Worm (Caenorhabditis elegans): ENCODE measurements around the gene Y102A11A.9.

DNA sequence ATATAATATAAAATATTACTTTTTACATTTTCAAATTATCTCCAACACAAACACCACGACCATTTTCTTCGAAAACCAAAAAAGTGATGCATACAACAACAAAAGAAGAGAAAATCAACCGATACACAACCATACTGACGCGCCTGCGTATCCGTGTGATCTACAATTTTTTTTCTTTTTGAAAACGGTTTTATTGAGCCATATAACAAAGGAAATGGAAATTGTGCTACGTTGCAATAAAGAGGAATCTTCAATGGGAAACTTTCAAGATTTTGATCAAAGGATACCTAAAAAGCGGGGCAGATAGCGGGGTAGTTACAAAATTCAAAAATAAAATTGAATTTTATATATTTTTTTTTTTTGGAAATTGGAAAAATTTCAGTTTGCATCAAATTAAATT lies 38.3 kb upstream of the Y102A11A.9 start, which contains the start of gene F52D2.5:
- TF ChIP-seq mab-5 (tag; optimal IDR thresholded peaks at IDR 0.05), result no peak
- TF ChIP-seq nhr-237 (tag; optimal IDR thresholded peaks at IDR 0.05), result no peak
- no peak for TF ChIP-seq nhr-6 (tag; optimal IDR thresholded peaks at IDR 0.05)
- no peak for TF ChIP-seq elt-1 (tag; optimal IDR thresholded peaks at IDR 0.05)
- TF ChIP-seq nhr-25 (tag; optimal IDR thresholded peaks at IDR 0.05), result no peak
- no peak for TF ChIP-seq nhr-12 (tag; optimal IDR thresholded peaks at IDR 0.05)
- TF ChIP-seq ama-1 (optimal IDR thresholded peaks at IDR 0.05), result no peak
- no peak for TF ChIP-seq snpc-4 (tag; optimal IDR thresholded peaks at IDR 0.05)

Data from whole organism, L2 larva.